Worm (Caenorhabditis elegans): ENCODE measurements around the gene rsks-1.

DNA sequence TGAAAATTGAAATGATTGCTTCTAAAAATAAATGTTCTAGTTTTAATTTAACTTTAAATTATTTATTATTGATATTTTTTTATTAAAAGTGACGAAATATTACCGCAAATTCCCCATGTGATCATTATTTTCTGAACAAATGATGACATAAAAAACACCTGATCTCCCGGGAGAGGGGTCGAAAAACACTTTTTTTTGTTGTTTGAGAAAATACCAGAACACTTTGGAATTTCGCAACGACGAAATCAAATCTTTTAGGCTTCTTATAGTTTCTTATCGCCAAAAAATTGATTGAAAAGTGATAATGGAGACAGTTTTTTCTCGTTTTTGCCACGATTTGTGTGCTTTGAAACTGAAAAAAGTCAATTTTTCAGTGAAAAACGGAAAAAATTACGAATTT, 582 bp upstream of the rsks-1 start:
- no peak for TF ChIP-seq flt-1 (GFP tag; IDR thresholded peaks at IDR 0.05)
- no peak for TF ChIP-seq ztf-29 (GFP tag; IDR thresholded peaks at IDR 0.05)
- no peak for TF ChIP-seq cog-1 (tag; optimal IDR thresholded peaks at IDR 0.05)
- no peak for TF ChIP-seq med-1 (GFP tag; optimal IDR thresholded peaks at IDR 0.05; ENCODE audit: insufficient read depth)
